Fruit fly (Drosophila melanogaster): ENCODE data around the gene CG1486.

Gene CG1486

DNA sequence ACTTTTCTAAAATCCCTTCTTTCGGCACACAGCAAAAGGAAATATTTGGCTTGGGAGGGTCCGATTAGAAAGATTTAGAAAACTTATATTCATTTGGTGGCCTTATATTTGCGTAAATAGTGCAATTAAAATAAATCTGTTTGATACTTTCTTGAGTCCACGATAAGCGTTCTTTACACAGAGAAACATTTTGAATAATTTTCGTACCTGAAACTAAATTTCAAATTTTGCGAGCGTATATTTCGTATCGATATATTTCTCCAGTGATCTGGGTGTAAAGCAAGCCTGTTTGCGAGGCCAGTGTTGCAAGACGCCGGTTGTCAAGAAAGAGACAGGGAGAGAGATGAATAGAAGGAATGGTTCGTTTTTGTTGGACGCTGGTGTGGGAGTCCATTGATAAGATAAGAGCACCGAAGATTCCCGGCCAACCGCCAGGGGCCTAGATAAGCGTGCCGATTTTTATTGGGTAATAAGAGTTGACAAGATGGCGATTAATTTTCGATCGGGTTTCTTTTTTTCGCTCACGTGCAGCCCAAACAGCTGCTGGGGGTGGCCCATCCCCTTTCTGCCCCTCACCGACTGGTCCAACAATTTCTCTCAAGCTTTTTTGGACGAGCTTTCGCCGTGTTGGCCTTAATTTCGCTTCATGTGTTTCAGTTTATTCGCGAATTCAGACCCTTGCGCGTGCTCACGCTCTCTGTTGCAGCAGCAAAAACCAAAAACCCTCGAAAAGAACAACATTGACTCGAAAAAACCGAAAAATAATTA lies 50.0 kb downstream of the CG1486 start, which contains the start of gene slgA (continued):
- peak; percentile 7 for TF ChIP-seq CG3919 (GFP tag; optimal IDR thresholded peaks at IDR 0.05)
- no peak for TF ChIP-seq acj6 (GFP tag; optimal IDR thresholded peaks at IDR 0.05)
- TF ChIP-seq topi (GFP tag; optimal IDR thresholded peaks at IDR 0.05) = peak; percentile 39
- TF ChIP-seq CG9139 (GFP tag; optimal IDR thresholded peaks at IDR 0.05) = no peak
- TF ChIP-seq CG8319 (GFP tag; optimal IDR thresholded peaks at IDR 0.05) = peak; percentile 11
- peak; percentile 9 for TF ChIP-seq Eip75B (GFP tag; optimal IDR thresholded peaks at IDR 0.05)
- peak; percentile 1 for TF ChIP-seq Eip78C (GFP tag)
- peak; percentile 23 for TF ChIP-seq CG6854 (GFP tag; optimal IDR thresholded peaks at IDR 0.05)
- TF ChIP-seq CG8119 (GFP tag; IDR thresholded peaks at IDR 0.05) = no peak
- TF ChIP-seq CG6163 (GFP tag; IDR thresholded peaks at IDR 0.05) = no peak
- TF ChIP-seq Sox15 (GFP tag; optimal IDR thresholded peaks at IDR 0.05) = no peak
- TF ChIP-seq fd85E (GFP tag; optimal IDR thresholded peaks at IDR 0.05) = no peak
- 0 out of 3 replicates have a peak, but pooled peaks have one; percentile 12 for TF ChIP-seq eg (GFP tag; IDR thresholded peaks at IDR 0.05)
- no peak for TF ChIP-seq vri (GFP tag; optimal IDR thresholded peaks at IDR 0.05)
- TF ChIP-seq Eip93F (GFP tag; optimal IDR thresholded peaks at IDR 0.05) = no peak
- TF ChIP-seq Smox (GFP tag; optimal IDR thresholded peaks at IDR 0.05) = no peak
- TF ChIP-seq Hr39 (GFP tag; optimal IDR thresholded peaks at IDR 0.05) = peak; percentile 36
- TF ChIP-seq CG6808 (GFP tag; optimal IDR thresholded peaks at IDR 0.05) = no peak
- no peak for TF ChIP-seq Blimp-1 (GFP tag; optimal IDR thresholded peaks at IDR 0.05)
- TF ChIP-seq fd59A (GFP tag; optimal IDR thresholded peaks at IDR 0.05) = no peak
- TF ChIP-seq Met (GFP tag; optimal IDR thresholded peaks at IDR 0.05) = peak; percentile 29
- no peak for TF ChIP-seq Hr4 (GFP tag; optimal IDR thresholded peaks at IDR 0.05)
- TF ChIP-seq CG11762 (GFP tag; optimal IDR thresholded peaks at IDR 0.05; ENCODE audit: insufficient read depth) = no peak
- peak; percentile 4 for TF ChIP-seq CG10669 (GFP tag; optimal IDR thresholded peaks at IDR 0.05)
- TF ChIP-seq spab (GFP tag; optimal IDR thresholded peaks at IDR 0.05) = no peak
- no peak for TF ChIP-seq Ets96B (tag; optimal IDR thresholded peaks at IDR 0.05)
- no peak for TF ChIP-seq CG4318 (GFP tag; optimal IDR thresholded peaks at IDR 0.05)
- no peak for TF ChIP-seq Sox102F (GFP tag; optimal IDR thresholded peaks at IDR 0.05)
- no peak for TF ChIP-seq fkh (GFP tag; optimal IDR thresholded peaks at IDR 0.05)
- TF ChIP-seq CG7368 (GFP tag; optimal IDR thresholded peaks at IDR 0.05) = peak; percentile 33
- no peak for TF ChIP-seq CG6276 (GFP tag; optimal IDR thresholded peaks at IDR 0.05)
- no peak for TF ChIP-seq CG3032 (tag; optimal IDR thresholded peaks at IDR 0.05)
- TF ChIP-seq salr (GFP tag; optimal IDR thresholded peaks at IDR 0.05) = no peak
- TF ChIP-seq CG8632 (GFP tag; optimal IDR thresholded peaks at IDR 0.05) = no peak
- TF ChIP-seq dac (GFP tag; optimal IDR thresholded peaks at IDR 0.05) = no peak
- no peak for TF ChIP-seq Lpt (GFP tag; optimal IDR thresholded peaks at IDR 0.05)
- peak; percentile 14 for TF ChIP-seq esn (GFP tag; optimal IDR thresholded peaks at IDR 0.05)
- TF ChIP-seq Hr38 (GFP tag; optimal IDR thresholded peaks at IDR 0.05) = no peak
- TF ChIP-seq CG6792 (GFP tag; optimal IDR thresholded peaks at IDR 0.05) = no peak

DNA sequence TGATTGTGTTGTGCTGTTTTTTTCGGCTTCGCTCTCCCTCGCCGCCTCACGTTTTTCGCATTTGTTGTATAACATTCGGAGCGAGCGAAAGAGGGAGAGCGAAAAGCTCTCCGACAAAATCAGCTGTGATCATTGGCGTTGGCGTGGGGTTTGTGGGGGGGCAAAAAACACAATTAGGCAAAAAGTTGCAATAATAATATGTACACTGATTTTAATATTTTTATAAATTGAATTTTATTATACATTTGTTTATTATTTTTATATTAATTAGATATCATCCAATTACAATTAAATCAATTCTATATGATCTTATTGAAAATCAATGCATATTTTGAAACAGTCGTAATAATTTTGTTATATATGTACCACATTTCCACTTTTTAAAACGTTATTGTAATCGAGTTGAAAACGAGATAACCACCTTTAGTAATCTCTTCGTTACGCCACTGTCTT lies 51.8 kb downstream of the CG1486 start:
- TF ChIP-seq vri (GFP tag; optimal IDR thresholded peaks at IDR 0.05) = peak; percentile 78
- TF ChIP-seq eg (GFP tag; IDR thresholded peaks at IDR 0.05) = peak; percentile 65; the same call in 2 of the 3 replicates
- no peak for TF ChIP-seq CG11294 (GFP tag; IDR thresholded peaks at IDR 0.05)
- TF ChIP-seq lz (GFP tag; optimal IDR thresholded peaks at IDR 0.05) = peak; percentile 38
- no peak for TF ChIP-seq svp (GFP tag)
- peak; percentile 74 for TF ChIP-seq CG8632 (GFP tag; optimal IDR thresholded peaks at IDR 0.05)
- no peak for TF ChIP-seq Gug (GFP tag; IDR thresholded peaks at IDR 0.05)
- TF ChIP-seq CG10631 (GFP tag; optimal IDR thresholded peaks at IDR 0.05) = peak; percentile 63
- TF ChIP-seq CG32006 (GFP tag; optimal IDR thresholded peaks at IDR 0.05) = peak; percentile 78
- TF ChIP-seq fd59A (GFP tag; optimal IDR thresholded peaks at IDR 0.05) = no peak
- no peak for TF ChIP-seq Sox15 (GFP tag; optimal IDR thresholded peaks at IDR 0.05)
- TF ChIP-seq Hr38 (GFP tag; optimal IDR thresholded peaks at IDR 0.05) = no peak
- TF ChIP-seq acj6 (GFP tag; optimal IDR thresholded peaks at IDR 0.05) = peak; percentile 58
- TF ChIP-seq CG6854 (GFP tag; optimal IDR thresholded peaks at IDR 0.05) = peak; percentile 37
- TF ChIP-seq OdsH (GFP tag; optimal IDR thresholded peaks at IDR 0.05) = peak; percentile 60
- no peak for TF ChIP-seq Ets21C (GFP tag; optimal IDR thresholded peaks at IDR 0.05)
- no peak for TF ChIP-seq Blimp-1 (GFP tag; optimal IDR thresholded peaks at IDR 0.05)
- TF ChIP-seq esn (GFP tag; optimal IDR thresholded peaks at IDR 0.05) = peak; percentile 54
- peak; percentile 60 for TF ChIP-seq CG4318 (GFP tag; optimal IDR thresholded peaks at IDR 0.05)
- no peak for TF ChIP-seq CG11902 (GFP tag; optimal IDR thresholded peaks at IDR 0.05)
- TF ChIP-seq Sox14 (GFP tag; optimal IDR thresholded peaks at IDR 0.05) = no peak
- TF ChIP-seq CG10669 (GFP tag; optimal IDR thresholded peaks at IDR 0.05) = peak; percentile 50
- peak; percentile 1 for TF ChIP-seq Eip93F (GFP tag; optimal IDR thresholded peaks at IDR 0.05)
- TF ChIP-seq CG11762 (GFP tag; optimal IDR thresholded peaks at IDR 0.05; ENCODE audit: insufficient read depth) = peak; percentile 16

Measured in whole organism, prepupa.